Worm (Caenorhabditis elegans): ENCODE results near the gene Y53C12A.10.

DNA sequence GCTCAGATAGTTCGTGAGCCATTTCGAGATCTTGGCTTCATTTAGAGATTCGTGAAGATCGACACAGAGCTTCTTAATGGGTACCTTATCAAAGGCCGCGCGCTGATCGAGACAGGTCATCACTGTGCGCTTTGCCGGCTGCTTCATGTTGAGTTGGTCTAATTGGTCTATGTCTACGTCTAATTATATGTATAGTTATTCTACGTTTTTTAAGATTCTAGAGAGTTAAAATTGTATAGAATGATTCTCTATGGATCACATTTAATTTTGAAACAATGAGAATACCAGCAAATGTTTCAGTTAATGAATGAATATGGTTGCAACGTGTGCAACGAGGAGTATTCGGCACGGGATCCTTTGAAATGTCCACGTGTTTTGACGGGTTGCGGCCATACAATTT is 30.0 kb downstream of the Y53C12A.10 start, which contains the start of gene arc-1:
- TF ChIP-seq lsy-2 (tag; optimal IDR thresholded peaks at IDR 0.05) (no peak), pha-4 (tag; optimal IDR thresholded peaks at IDR 0.05) (no peak), elt-3 (tag; optimal IDR thresholded peaks at IDR 0.05) (no peak), ces-1 (GFP tag; optimal IDR thresholded peaks at IDR 0.05) (no peak), nhr-237 (tag; optimal IDR thresholded peaks at IDR 0.05) (no peak), unc-39 (tag; optimal IDR thresholded peaks at IDR 0.05) (no peak), snpc-4 (tag; optimal IDR thresholded peaks at IDR 0.05) (no peak), nhr-12 (tag; optimal IDR thresholded peaks at IDR 0.05) (no peak), nhr-76 (tag; optimal IDR thresholded peaks at IDR 0.05) (no peak), mab-5 (tag; optimal IDR thresholded peaks at IDR 0.05) (no peak), nhr-2 (tag; optimal IDR thresholded peaks at IDR 0.05) (no peak), elt-1 (tag; optimal IDR thresholded peaks at IDR 0.05; ENCODE audit: borderline replicate concordance, insufficient read depth) (no peak), ztf-11 (tag; optimal IDR thresholded peaks at IDR 0.05) (no peak), unc-62 (GFP tag; optimal IDR thresholded peaks at IDR 0.05) (no peak)
